Fruit fly (Drosophila melanogaster) whole organism, embryonic: ENCODE results near the gene CG13675.

ENCODE experiments used
- Abd-B ChIP-seq: fragments of 200-800 bp; sonication (Bioruptor generic); optimal IDR thresholded peaks from 2 replicates; lab custom pipeline; 2018; ENCODE audit warnings: missing biosample characterization, mild to moderate bottlenecking, missing genetic modification characterization, moderate library complexity
- CG14441 ChIP-seq: fragments of 200-800 bp; sonication (Bioruptor generic); IDR thresholded peaks from 2 replicates; pipeline ENCODE4 v1.3.6; 2022; ENCODE audit warnings: missing biosample characterization, missing genetic modification characterization
- CG4360 ChIP-seq: fragments of 200-800 bp; sonication (Bioruptor generic); IDR thresholded peaks from 2 replicates; pipeline ENCODE4 v1.3.6; 2022; ENCODE audit warnings: missing biosample characterization, missing genetic modification characterization
- CTCF ChIP-seq: fragments of 200-800 bp; sonication (Bioruptor generic); optimal IDR thresholded peaks from 2 replicates; lab custom pipeline; 2017; ENCODE audit warnings: missing biosample characterization, mild to moderate bottlenecking, missing genetic modification characterization, moderate library complexity
- HLHmδ ChIP-seq: fragments of 200-800 bp; sonication (Bioruptor generic); optimal IDR thresholded peaks from 2 replicates; lab custom pipeline; 2018; ENCODE audit warnings: missing biosample characterization, mild to moderate bottlenecking, missing genetic modification characterization, moderate library complexity
- psq ChIP-seq: fragments of 200-800 bp; sonication (Bioruptor generic); optimal IDR thresholded peaks from 2 replicates; lab custom pipeline; 2017; ENCODE audit warnings: missing biosample characterization, missing genetic modification characterization

DNA sequence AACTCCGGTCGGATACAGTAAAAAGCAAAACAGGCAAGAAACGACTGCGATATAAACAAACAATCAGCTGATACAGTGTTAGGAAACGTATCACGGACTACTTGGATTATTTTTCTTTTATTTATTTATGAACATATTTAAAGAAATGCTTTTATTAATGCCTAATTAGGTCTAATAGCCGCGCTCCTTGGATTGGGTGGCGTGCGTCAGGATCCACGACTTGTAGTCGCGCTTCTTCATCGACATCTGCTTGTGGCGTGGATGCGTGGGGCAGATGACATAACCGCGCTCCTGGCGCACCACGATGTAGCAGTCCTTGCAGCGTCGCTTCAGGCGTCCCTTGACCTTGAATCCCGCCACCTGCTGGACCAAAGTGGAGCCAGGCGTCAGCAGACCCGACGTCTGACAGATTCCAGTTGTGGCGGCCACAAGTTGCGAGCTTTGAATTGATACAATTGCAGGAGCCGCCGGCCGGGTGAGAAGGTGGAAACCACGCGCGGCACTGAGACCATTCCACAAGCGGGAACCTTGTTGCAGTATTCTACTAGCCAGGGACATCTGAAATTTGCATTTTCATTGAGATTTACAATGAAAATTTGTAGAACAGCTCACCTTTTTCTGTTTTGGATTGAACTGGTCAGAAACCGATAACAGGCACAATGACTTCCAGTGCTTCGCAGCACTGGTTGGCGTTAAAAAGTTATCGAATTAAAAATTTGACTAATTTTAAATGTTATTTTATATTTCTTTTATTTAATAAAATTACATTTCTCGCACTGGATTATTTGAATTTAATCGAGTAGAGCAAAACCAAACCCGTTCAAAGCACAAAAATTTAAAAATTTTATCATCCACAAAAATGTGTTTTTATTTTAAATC lies 40.6 kb downstream of the CG13675 start, which contains the start of the genes CG7550 and mRpL36:
- TF ChIP-seq CG14441 (no peak), CTCF (GFP tag; lab: Kevin White, UChicago) (no peak), Abd-B (no peak), CG4360 (GFP tag; lab: Robert Waterston, UW) (no peak), HLHmδ (GFP tag; lab: Kevin White, UChicago) (no peak), psq (GFP tag; lab: Kevin White, UChicago) (no peak)
